Fruit fly (Drosophila melanogaster): ENCODE data around the gene Zw10.

Zw10 gene

dm6 chrX:2635953-2636715 lies 32.1 kb downstream of the Zw10 start (continued):
- peak; percentile 35; the same call in 2 of the 3 replicates for TF ChIP-seq CG16813 (GFP tag; IDR thresholded peaks at IDR 0.05; ENCODE audit: partially characterized antibody)
- TF ChIP-seq Lpt (GFP tag; optimal IDR thresholded peaks at IDR 0.05) = no peak
- no peak for TF ChIP-seq Kr (GFP tag; optimal IDR thresholded peaks at IDR 0.05)
- no peak for TF ChIP-seq NK7.1 (GFP tag; optimal IDR thresholded peaks at IDR 0.05)
- TF ChIP-seq CG33557 (GFP tag; optimal IDR thresholded peaks at IDR 0.05) = no peak
- TF ChIP-seq crol (GFP tag; IDR thresholded peaks at IDR 0.05) = peak; percentile 69
- TF ChIP-seq CG7928 (GFP tag; optimal IDR thresholded peaks at IDR 0.05) = no peak
- no peak for TF ChIP-seq caup (GFP tag; optimal IDR thresholded peaks at IDR 0.05; ENCODE audit: severe bottlenecking)
- no peak for TF ChIP-seq pb (GFP tag; optimal IDR thresholded peaks at IDR 0.05)
- no peak for TF ChIP-seq CG2202 (tag; optimal IDR thresholded peaks at IDR 0.05)
- TF ChIP-seq Ets65A (GFP tag) = peak; percentile 24
- TF ChIP-seq HmgZ (tag; optimal IDR thresholded peaks at IDR 0.05) = no peak
- no peak for TF ChIP-seq CG11398 (GFP tag; optimal IDR thresholded peaks at IDR 0.05)
- TF ChIP-seq ci (GFP tag; IDR thresholded peaks at IDR 0.05) = no peak
- TF ChIP-seq sob (GFP tag; IDR thresholded peaks at IDR 0.05) = 0 out of 2 replicates have a peak, but pooled peaks have one; percentile 10
- peak; percentile 18 for TF ChIP-seq CG18599 (GFP tag; optimal IDR thresholded peaks at IDR 0.05)
- TF ChIP-seq ATbp (GFP tag; optimal IDR thresholded peaks at IDR 0.05) = no peak
- TF ChIP-seq Sry-δ (GFP tag; optimal IDR thresholded peaks at IDR 0.05) = peak; percentile 16
- no peak for TF ChIP-seq CG4854 (GFP tag; optimal IDR thresholded peaks at IDR 0.05)
- no peak for TF ChIP-seq Drgx (GFP tag; IDR thresholded peaks at IDR 0.05)
- TF ChIP-seq cato (GFP tag; optimal IDR thresholded peaks at IDR 0.05; ENCODE audit: borderline replicate concordance) = no peak
- TF ChIP-seq CG4328 (GFP tag; optimal IDR thresholded peaks at IDR 0.05) = no peak
- TF ChIP-seq lilli (GFP tag; optimal IDR thresholded peaks at IDR 0.05) = no peak
- TF ChIP-seq CG2120 (GFP tag; optimal IDR thresholded peaks at IDR 0.05) = no peak
- TF ChIP-seq CG18262 (tag; optimal IDR thresholded peaks at IDR 0.05) = no peak

- peak; percentile 53 for TF ChIP-seq cg (GFP tag; optimal IDR thresholded peaks at IDR 0.05)
- peak; percentile 42 for TF ChIP-seq sens (GFP tag)
- peak; percentile 6 for TF ChIP-seq Med (GFP tag)
- TF ChIP-seq stwl (tag; optimal IDR thresholded peaks at IDR 0.05) = peak; percentile 7
- peak; percentile 19 to 45 for TF ChIP-seq Trl (optimal IDR thresholded peaks at IDR 0.05)
- no peak for TF ChIP-seq Trl (GFP tag; optimal IDR thresholded peaks at IDR 0.05)
- TF ChIP-seq scrt (GFP tag; optimal IDR thresholded peaks at IDR 0.05) = peak; percentile 79
- 0 out of 2 replicates have a peak, but pooled peaks have one; percentile 6 for TF ChIP-seq Rfx (GFP tag; IDR thresholded peaks at IDR 0.05)
- peak; percentile 90 for TF ChIP-seq Adf1 (GFP tag; IDR thresholded peaks at IDR 0.05)
- no peak for TF ChIP-seq NC2α (GFP tag; optimal IDR thresholded peaks at IDR 0.05)
- peak in 1 of 2 experiments; percentile 77 for TF ChIP-seq Pdp1 (GFP tag; optimal IDR thresholded peaks at IDR 0.05)
- TF ChIP-seq CG2116 (GFP tag; optimal IDR thresholded peaks at IDR 0.05) = peak; percentile 65
- no peak for TF ChIP-seq Eip74EF (GFP tag; optimal IDR thresholded peaks at IDR 0.05)
- peak; percentile 2 for TF ChIP-seq cwo (GFP tag; optimal IDR thresholded peaks at IDR 0.05)
- TF ChIP-seq Dref (GFP tag; IDR thresholded peaks at IDR 0.05) = peak; percentile 41; the same call in 1 of the 2 replicates
- TF ChIP-seq wdn (GFP tag; IDR thresholded peaks at IDR 0.05) = no peak
- peak; percentile 23 for TF ChIP-seq CG10267 (tag; optimal IDR thresholded peaks at IDR 0.05)
These were observed 33.0 kb downstream of the Zw10 start for dm6 chrX:2636825-2637535.
